Worm (Caenorhabditis elegans): ENCODE measurements around the gene math-10.

The math-10 gene

DNA sequence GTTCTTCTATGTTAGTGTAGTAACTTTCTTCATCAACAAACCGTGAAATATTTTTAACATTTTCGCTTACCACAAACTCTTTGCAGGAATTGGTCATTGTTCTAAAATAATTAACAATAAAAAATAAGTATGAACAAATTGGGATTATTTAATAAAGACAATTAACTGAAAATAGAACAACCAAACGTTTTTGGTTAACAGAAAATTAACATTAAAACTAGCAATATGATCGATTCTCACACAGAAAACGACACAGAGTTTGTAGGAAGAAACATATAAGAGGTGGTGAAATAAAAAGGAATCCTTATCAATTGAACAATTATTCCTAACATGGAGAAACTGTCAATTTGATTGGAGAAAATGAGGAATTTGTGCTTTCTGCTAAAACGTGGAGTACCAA, 7.3 kb downstream of the math-10 start, which contains the start of gene math-16:
Gene math-16 (minus strand): TSS at position 101 of the 400 bp plus-strand sequence.
- TF ChIP-seq hlh-1 (tag; optimal IDR thresholded peaks at IDR 0.05) (no peak), snpc-4 (tag; optimal IDR thresholded peaks at IDR 0.05) (no peak), ceh-39 (tag; optimal IDR thresholded peaks at IDR 0.05) (no peak), elt-1 (tag; optimal IDR thresholded peaks at IDR 0.05; ENCODE audit: borderline replicate concordance, insufficient read depth) (no peak), unc-120 (tag; optimal IDR thresholded peaks at IDR 0.05; ENCODE audit: poor library complexity, severe bottlenecking) (no peak), zip-8 (tag; optimal IDR thresholded peaks at IDR 0.05) (no peak), lin-32 (GFP tag; optimal IDR thresholded peaks at IDR 0.05) (no peak), mab-5 (tag; optimal IDR thresholded peaks at IDR 0.05) (no peak), bed-3 (GFP tag; optimal IDR thresholded peaks at IDR 0.05) (no peak), ces-1 (GFP tag; optimal IDR thresholded peaks at IDR 0.05) (no peak), mls-2 (tag; optimal IDR thresholded peaks at IDR 0.05) (no peak)

DNA sequence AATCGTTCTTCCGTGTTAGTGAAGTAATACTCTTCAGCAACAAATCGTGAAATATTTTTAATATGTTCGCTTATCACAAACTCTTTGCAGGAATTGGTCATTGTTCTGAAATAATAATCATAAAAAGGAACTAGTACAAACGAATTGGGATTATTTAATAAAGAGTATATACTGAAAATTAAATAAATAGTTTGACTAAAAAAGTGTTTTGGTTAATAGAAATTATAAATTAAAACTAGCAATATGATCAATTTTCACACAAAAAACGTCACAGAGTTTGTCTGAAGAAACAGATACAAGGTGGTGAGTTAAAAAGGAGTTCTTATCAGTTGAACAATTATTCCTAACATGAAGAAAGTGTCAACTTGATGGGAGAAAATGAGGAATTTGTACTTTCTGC, 11.4 kb downstream of the math-10 start, which contains the start of gene math-5:
Gene math-5 (minus strand): TSS at position 101 of the 400 bp plus-strand sequence.
- TF ChIP-seq mab-5 (tag; optimal IDR thresholded peaks at IDR 0.05) (no peak), elt-3 (tag; optimal IDR thresholded peaks at IDR 0.05) (no peak), nhr-237 (tag; optimal IDR thresholded peaks at IDR 0.05) (no peak), nhr-2 (tag; optimal IDR thresholded peaks at IDR 0.05) (no peak), ceh-39 (tag; optimal IDR thresholded peaks at IDR 0.05) (no peak), snpc-4 (tag; optimal IDR thresholded peaks at IDR 0.05) (no peak)

DNA sequence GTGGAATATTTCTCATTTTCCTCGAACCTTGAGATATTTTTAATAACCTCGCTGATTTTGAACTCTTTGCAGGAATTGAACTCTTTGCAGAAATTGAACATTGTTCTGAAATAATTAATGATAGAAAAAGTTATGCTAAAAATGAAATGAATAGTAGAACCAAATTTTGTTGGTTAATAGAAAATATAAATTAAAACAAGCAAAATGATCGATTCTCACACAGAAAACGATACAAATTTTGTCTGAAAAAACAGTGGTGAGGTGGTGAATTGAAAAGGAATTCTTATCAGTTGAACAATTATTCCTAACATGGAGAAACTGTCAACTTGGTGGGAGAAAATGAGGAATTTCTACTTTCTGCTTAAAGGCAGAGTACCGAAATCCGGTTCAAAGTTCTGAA, 13.3 kb downstream of the math-10 start, which contains the start of gene math-6:
Gene math-6 (minus strand): TSS at position 101 of the 400 bp plus-strand sequence.
- TF ChIP-seq nhr-2 (tag; optimal IDR thresholded peaks at IDR 0.05) (no peak), unc-120 (tag; optimal IDR thresholded peaks at IDR 0.05; ENCODE audit: poor library complexity, severe bottlenecking) (no peak), drap-1 (GFP tag; optimal IDR thresholded peaks at IDR 0.05) (no peak), unc-62 (GFP tag; optimal IDR thresholded peaks at IDR 0.05) (no peak), zip-8 (tag; optimal IDR thresholded peaks at IDR 0.05) (no peak), mep-1 (tag; optimal IDR thresholded peaks at IDR 0.05) (no peak), sptf-1 (tag; optimal IDR thresholded peaks at IDR 0.05) (no peak), nhr-237 (tag; optimal IDR thresholded peaks at IDR 0.05) (no peak), ham-2 (GFP tag; optimal IDR thresholded peaks at IDR 0.05) (no peak), snpc-4 (tag; optimal IDR thresholded peaks at IDR 0.05) (no peak), flh-1 (GFP tag; optimal IDR thresholded peaks at IDR 0.05) (no peak), lin-13 (tag; optimal IDR thresholded peaks at IDR 0.05) (no peak), M03D4.4 (tag; optimal IDR thresholded peaks at IDR 0.05) (no peak), mab-5 (tag; optimal IDR thresholded peaks at IDR 0.05) (no peak)

DNA sequence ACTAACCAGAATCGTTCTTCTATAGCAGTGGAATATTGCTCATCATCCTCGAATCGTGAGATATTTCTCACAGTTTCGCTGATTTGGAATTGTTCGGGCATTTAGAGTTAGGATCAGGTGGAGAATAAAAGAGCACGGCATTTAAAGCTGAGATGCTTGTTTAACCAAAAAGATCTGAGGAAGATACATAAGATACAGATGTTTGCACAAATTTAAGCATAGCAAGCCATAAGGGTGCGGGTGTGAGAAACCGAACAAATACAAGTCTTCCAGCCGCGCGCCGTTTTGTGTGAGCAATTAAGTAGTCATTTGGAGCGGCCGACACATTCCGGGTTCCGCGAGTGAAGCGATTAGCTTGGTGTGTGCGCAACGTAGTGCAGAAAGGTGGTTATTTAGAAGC, 15.0 kb downstream of the math-10 start, which contains the start of gene math-7:
Gene math-7 (minus strand): TSS at position 101 of the 400 bp plus-strand sequence.
- no peak for TF ChIP-seq unc-120 (tag; optimal IDR thresholded peaks at IDR 0.05; ENCODE audit: poor library complexity, severe bottlenecking)

DNA sequence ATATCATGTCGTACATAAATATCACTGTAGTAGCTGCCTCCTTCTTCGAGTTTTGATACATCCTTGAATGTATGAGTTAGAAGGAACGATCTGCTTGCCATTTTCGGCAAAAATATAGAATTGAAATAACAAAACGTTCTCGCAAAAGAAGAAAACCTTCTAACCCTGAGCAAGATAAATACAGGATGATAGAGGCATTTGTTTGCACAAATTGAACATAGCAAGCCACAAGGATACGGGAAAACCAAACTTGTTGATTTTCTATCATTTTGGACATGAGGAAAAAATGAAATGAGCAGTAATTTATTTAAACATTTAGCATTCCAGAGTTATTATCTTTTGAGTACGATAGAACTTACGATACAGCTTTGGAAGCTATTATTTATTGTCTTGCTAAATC, 17.7 kb downstream of the math-10 start, which contains the start of gene math-8:
Gene math-8 (minus strand): TSS at position 101 of the 400 bp plus-strand sequence.
- TF ChIP-seq ham-2 (GFP tag; optimal IDR thresholded peaks at IDR 0.05) (no peak), pha-4 (tag; optimal IDR thresholded peaks at IDR 0.05) (no peak), cnd-1 (tag; optimal IDR thresholded peaks at IDR 0.05) (no peak), hlh-1 (tag; optimal IDR thresholded peaks at IDR 0.05) (no peak), nhr-2 (tag; optimal IDR thresholded peaks at IDR 0.05) (no peak), mls-2 (tag; optimal IDR thresholded peaks at IDR 0.05) (no peak), blmp-1 (tag; optimal IDR thresholded peaks at IDR 0.05) (no peak), ceh-43 (GFP tag; optimal IDR thresholded peaks at IDR 0.05) (no peak), bed-3 (GFP tag; optimal IDR thresholded peaks at IDR 0.05) (no peak), elt-1 (tag; optimal IDR thresholded peaks at IDR 0.05; ENCODE audit: borderline replicate concordance, insufficient read depth) (no peak), ces-1 (GFP tag; optimal IDR thresholded peaks at IDR 0.05) (no peak), snpc-4 (tag; optimal IDR thresholded peaks at IDR 0.05) (no peak), nhr-12 (tag; optimal IDR thresholded peaks at IDR 0.05) (no peak), mab-5 (tag; optimal IDR thresholded peaks at IDR 0.05) (no peak)

DNA sequence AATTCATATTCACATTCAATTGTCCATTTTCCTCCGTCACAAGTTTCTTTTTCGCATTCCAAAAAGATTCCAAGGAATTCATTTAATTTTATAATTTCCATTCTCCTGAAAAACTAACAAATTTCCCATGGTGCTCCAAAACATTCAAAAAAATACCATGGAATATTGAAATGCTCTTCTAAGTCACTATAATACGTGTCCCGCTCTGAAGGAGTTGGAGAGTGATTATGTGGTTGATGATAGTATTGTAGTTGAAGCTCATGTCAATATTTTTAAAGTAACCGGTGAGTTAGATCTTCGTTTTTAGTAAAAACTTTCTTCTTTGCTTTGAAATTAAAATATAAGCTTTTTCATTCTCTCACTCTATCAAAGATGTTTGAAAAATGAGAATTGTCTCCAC, 19.3 kb downstream of the math-10 start, which contains the start of gene math-9:
Gene math-9 (minus strand): TSS at position 101 of the 400 bp plus-strand sequence.
- no peak for TF ChIP-seq zip-8 (tag; optimal IDR thresholded peaks at IDR 0.05)
- no peak for TF ChIP-seq ceh-83 (GFP tag; optimal IDR thresholded peaks at IDR 0.05)
- no peak for TF ChIP-seq mep-1 (tag; optimal IDR thresholded peaks at IDR 0.05)
- TF ChIP-seq M03D4.4 (tag; optimal IDR thresholded peaks at IDR 0.05): no peak
- TF ChIP-seq ceh-39 (tag; optimal IDR thresholded peaks at IDR 0.05): no peak
- no peak for TF ChIP-seq unc-39 (tag; optimal IDR thresholded peaks at IDR 0.05)
- TF ChIP-seq hlh-1 (tag; optimal IDR thresholded peaks at IDR 0.05): no peak
- no peak for TF ChIP-seq elt-3 (tag; optimal IDR thresholded peaks at IDR 0.05)
